Worm (Caenorhabditis elegans) whole organism, mixed stage, embryonic: ENCODE data around the gene nhr-14.

Source experiments
- M03D4.4 ChIP-seq: sonication (generic microtip); optimal IDR thresholded peaks from 2 replicates; lab custom pipeline; 2017; ENCODE audit warnings: mild to moderate bottlenecking, missing genetic modification characterization, missing compliant biosample characterization
- bed-3 ChIP-seq: fragments of 200-800 bp; sonication (Bioruptor generic); optimal IDR thresholded peaks from 3 replicates; lab custom pipeline; 2018; ENCODE audit warnings: mild to moderate bottlenecking, missing genetic modification characterization, moderate library complexity, missing compliant biosample characterization
- blmp-1 ChIP-seq: fragments of 150-350 bp; optimal IDR thresholded peaks from 2 replicates; lab custom pipeline; 2014; ENCODE audit warnings: missing biosample characterization, missing genetic modification characterization
- ceh-39 ChIP-seq: fragments of 150-350 bp; optimal IDR thresholded peaks from 2 replicates; lab custom pipeline; 2014; ENCODE audit warnings: missing biosample characterization, missing genetic modification characterization
- ceh-43 ChIP-seq: fragments of 200-800 bp; sonication (Bioruptor generic); optimal IDR thresholded peaks from 2 replicates; lab custom pipeline; 2018; ENCODE audit warnings: mild to moderate bottlenecking, missing genetic modification characterization, moderate library complexity, missing compliant biosample characterization
- ceh-83 ChIP-seq: fragments of 200-800 bp; sonication (Bioruptor generic); optimal IDR thresholded peaks from 2 replicates; lab custom pipeline; 2018; ENCODE audit warnings: mild to moderate bottlenecking, missing genetic modification characterization, missing compliant biosample characterization
- ces-1 ChIP-seq: fragments of 150-350 bp; optimal IDR thresholded peaks from 2 replicates; lab custom pipeline; 2014; ENCODE audit warnings: missing biosample characterization, missing genetic modification reagents, missing genetic modification characterization
- cnd-1 ChIP-seq: fragments of 200-800 bp; sonication (Bioruptor generic); optimal IDR thresholded peaks from 2 replicates; lab custom pipeline; 2018; ENCODE audit warnings: mild to moderate bottlenecking, missing genetic modification characterization, missing compliant biosample characterization
- drap-1 ChIP-seq: fragments of 200-800 bp; sonication (Bioruptor generic); optimal IDR thresholded peaks from 3 replicates; lab custom pipeline; 2018; ENCODE audit warnings: mild to moderate bottlenecking, missing genetic modification characterization, missing compliant biosample characterization
- elt-1 ChIP-seq: sonication (generic microtip); optimal IDR thresholded peaks from 2 replicates; lab custom pipeline; 2017; ENCODE audit warnings: missing genetic modification characterization, mild to moderate bottlenecking, missing compliant biosample characterization, antibody characterized with exemption, moderate library complexity, borderline replicate concordance; ENCODE audit not compliant: insufficient read depth
- elt-3 ChIP-seq: fragments of 150-350 bp; optimal IDR thresholded peaks from 2 replicates; lab custom pipeline; 2014; ENCODE audit warnings: missing biosample characterization, missing genetic modification characterization
- flh-1 ChIP-seq: fragments of 200-800 bp; sonication (Bioruptor generic); optimal IDR thresholded peaks from 2 replicates; lab custom pipeline; 2018; ENCODE audit warnings: mild to moderate bottlenecking, missing genetic modification characterization, moderate library complexity, missing compliant biosample characterization
- ham-2 ChIP-seq: fragments of 200-800 bp; sonication (Bioruptor generic); optimal IDR thresholded peaks from 2 replicates; lab custom pipeline; 2018; ENCODE audit warnings: mild to moderate bottlenecking, missing genetic modification characterization, missing compliant biosample characterization
- hlh-1 ChIP-seq: fragments of 150-350 bp; optimal IDR thresholded peaks from 2 replicates; lab custom pipeline; 2014; ENCODE audit warnings: missing biosample characterization, missing genetic modification reagents, missing genetic modification characterization
- lin-13 ChIP-seq: fragments of 150-350 bp; optimal IDR thresholded peaks from 2 replicates; lab custom pipeline; 2014; ENCODE audit warnings: missing biosample characterization, missing genetic modification characterization
- lin-32 ChIP-seq: fragments of 200-800 bp; sonication (Bioruptor generic); optimal IDR thresholded peaks from 2 replicates; lab custom pipeline; 2018; ENCODE audit warnings: mild to moderate bottlenecking, missing genetic modification characterization, missing compliant biosample characterization
- lsy-2 ChIP-seq: fragments of 150-350 bp; optimal IDR thresholded peaks from 2 replicates; lab custom pipeline; 2014; ENCODE audit warnings: missing biosample characterization, missing genetic modification characterization
- mab-5 ChIP-seq: fragments of 150-350 bp; optimal IDR thresholded peaks from 2 replicates; lab custom pipeline; 2014; ENCODE audit warnings: missing biosample characterization, missing genetic modification characterization
- mep-1 ChIP-seq: fragments of 150-350 bp; optimal IDR thresholded peaks from 2 replicates; lab custom pipeline; 2017; ENCODE audit warnings: missing biosample characterization, missing genetic modification reagents, missing genetic modification characterization, inconsistent platforms
- mls-2 ChIP-seq: sonication (generic microtip); optimal IDR thresholded peaks from 2 replicates; lab custom pipeline; 2016; ENCODE audit warnings: mild to moderate bottlenecking, missing genetic modification characterization, moderate library complexity, missing compliant biosample characterization
- nhr-12 ChIP-seq: fragments of 150-350 bp; optimal IDR thresholded peaks from 2 replicates; lab custom pipeline; 2014; ENCODE audit warnings: missing biosample characterization, missing genetic modification characterization
- nhr-2 ChIP-seq: fragments of 150-350 bp; optimal IDR thresholded peaks from 2 replicates; lab custom pipeline; 2014; ENCODE audit warnings: missing biosample characterization, missing genetic modification characterization
- nhr-237 ChIP-seq: fragments of 150-350 bp; optimal IDR thresholded peaks from 2 replicates; lab custom pipeline; 2014; ENCODE audit warnings: missing biosample characterization, missing genetic modification characterization
- nhr-28 ChIP-seq: fragments of 150-350 bp; optimal IDR thresholded peaks from 2 replicates; lab custom pipeline; 2014; ENCODE audit warnings: missing biosample characterization, missing genetic modification characterization
- nhr-76 ChIP-seq: sonication (generic microtip); optimal IDR thresholded peaks from 2 replicates; lab custom pipeline; 2017; ENCODE audit warnings: missing biosample characterization, missing genetic modification characterization
- snpc-4 ChIP-seq: fragments of 150-350 bp; optimal IDR thresholded peaks from 2 replicates; lab custom pipeline; 2014; ENCODE audit warnings: missing biosample characterization, missing genetic modification characterization
- tbx-8 ChIP-seq: fragments of 200-800 bp; sonication (Bioruptor generic); optimal IDR thresholded peaks from 2 replicates; lab custom pipeline; 2018; ENCODE audit warnings: mild to moderate bottlenecking, missing genetic modification characterization, moderate library complexity, missing compliant biosample characterization
- unc-120 ChIP-seq: sonication (generic microtip); optimal IDR thresholded peaks from 2 replicates; lab custom pipeline; 2017; ENCODE audit warnings: missing genetic modification characterization, missing compliant biosample characterization; ENCODE audit not compliant: poor library complexity, severe bottlenecking
- unc-39 ChIP-seq: fragments of 150-350 bp; optimal IDR thresholded peaks from 2 replicates; lab custom pipeline; 2014; ENCODE audit warnings: missing biosample characterization, missing genetic modification characterization
- unc-62 ChIP-seq: fragments of 150-350 bp; optimal IDR thresholded peaks from 2 replicates; lab custom pipeline; 2014; ENCODE audit warnings: missing biosample characterization, missing genetic modification reagents, missing genetic modification characterization
- zip-8 ChIP-seq: fragments of 150-350 bp; optimal IDR thresholded peaks from 2 replicates; lab custom pipeline; 2014; ENCODE audit warnings: missing biosample characterization, missing genetic modification characterization
- ztf-11 ChIP-seq: fragments of 150-350 bp; optimal IDR thresholded peaks from 2 replicates; lab custom pipeline; 2014; ENCODE audit warnings: missing biosample characterization, missing genetic modification characterization

Gene nhr-14

DNA sequence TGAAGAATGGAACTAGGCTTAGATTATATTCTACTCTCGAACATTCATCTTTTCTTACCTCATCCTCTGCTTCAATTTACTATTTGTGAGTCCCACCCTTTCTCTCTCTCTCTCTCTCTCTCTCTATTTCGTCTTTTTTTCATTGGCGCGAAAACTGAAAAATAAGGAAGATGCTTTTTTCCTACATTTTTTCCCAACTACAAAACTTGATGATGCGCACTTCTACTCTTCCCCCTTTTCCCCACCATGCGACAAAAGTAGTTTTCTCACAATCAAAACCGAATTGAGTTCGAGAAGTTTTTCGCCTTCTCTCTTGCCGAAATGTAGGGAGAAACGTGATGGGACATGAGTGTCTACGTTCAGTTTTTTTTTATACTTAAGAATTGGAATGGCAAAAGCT lies 13.9 kb upstream of the nhr-14 start:
- TF ChIP-seq ces-1 = peak; percentile 29
- no peak for TF ChIP-seq ceh-83 (GFP tag; lab: Kevin White, UChicago)

DNA sequence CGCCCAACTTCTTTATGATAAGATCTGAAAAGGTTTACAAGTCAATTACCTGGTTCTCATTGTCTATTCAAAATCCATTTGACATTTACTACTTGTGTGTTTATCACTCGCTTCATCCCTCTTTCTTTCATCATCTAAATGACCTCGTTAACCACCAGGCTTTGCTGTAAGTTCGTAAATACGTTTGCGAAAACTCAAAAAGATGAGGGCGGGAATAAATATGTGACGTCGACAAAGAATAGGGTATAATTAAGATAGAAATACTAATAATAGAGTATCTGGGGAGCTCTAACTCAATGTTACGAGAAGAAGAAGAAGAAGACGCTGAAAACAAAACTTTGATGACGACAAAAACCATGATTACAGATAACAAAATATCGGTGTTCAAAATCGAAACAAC lies 13.4 kb upstream of the nhr-14 start:
- TF ChIP-seq cnd-1 (no peak), hlh-1 (tag; lab: Kevin White, UChicago) (no peak), flh-1 (no peak)

- TF ChIP-seq ham-2 (GFP tag; lab: Kevin White, UChicago) = no peak
- TF ChIP-seq cnd-1 = no peak
- TF ChIP-seq bed-3 (GFP tag; lab: Kevin White, UChicago) = no peak
- TF ChIP-seq mep-1 (tag; lab: Kevin White, UChicago) = no peak
- TF ChIP-seq mab-5 (tag; lab: Kevin White, UChicago) = no peak
- TF ChIP-seq lin-32 (GFP tag; lab: Kevin White, UChicago) = no peak
- no peak for TF ChIP-seq nhr-12 (tag; lab: Kevin White, UChicago)
- no peak for TF ChIP-seq nhr-2
- TF ChIP-seq blmp-1 (tag; lab: Kevin White, UChicago) = no peak
- TF ChIP-seq nhr-76 (tag; lab: Kevin White, UChicago) = no peak
- TF ChIP-seq, all 35 proteins: peak for 0
Measured at ce11 chrX:8485392-8485791, 9.4 kb upstream of the nhr-14 start.

DNA sequence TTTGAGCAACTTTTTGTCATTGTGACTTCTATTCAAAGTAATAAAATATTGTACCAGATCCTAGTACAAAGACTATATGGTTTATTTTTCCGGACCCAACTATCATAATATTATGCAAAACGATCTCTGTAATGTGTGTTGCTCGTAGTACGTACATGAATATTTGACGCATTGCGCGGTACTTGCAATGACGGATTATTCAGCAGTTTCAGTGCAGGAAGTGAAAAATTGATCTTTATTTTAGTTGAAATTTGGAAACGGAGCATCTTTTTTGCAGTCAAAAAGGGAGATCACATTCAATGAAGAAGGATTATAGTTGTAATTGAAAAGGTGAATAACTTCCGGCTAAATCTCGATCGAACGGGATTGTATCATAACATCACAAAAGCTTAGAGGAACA lies 8.0 kb upstream of the nhr-14 start:
- TF ChIP-seq zip-8 (tag; lab: Kevin White, UChicago) (no peak), unc-39 (no peak), unc-62 (GFP tag; lab: Kevin White, UChicago) (no peak), nhr-28 (tag; lab: Kevin White, UChicago) (no peak), blmp-1 (tag; lab: Kevin White, UChicago) (no peak), lin-13 (tag; lab: Kevin White, UChicago) (no peak), ztf-11 (tag; lab: Kevin White, UChicago) (no peak), ceh-39 (no peak)

ce11 chrX:8481716-8482115 lies 5.7 kb upstream of the nhr-14 start:
- no peak for TF ChIP-seq ceh-83 (GFP tag; lab: Kevin White, UChicago)
- no peak for TF ChIP-seq ces-1
- TF ChIP-seq mls-2 (tag; lab: Kevin White, UChicago) = no peak
- no peak for TF ChIP-seq ceh-39
- TF ChIP-seq unc-39 = no peak
- no peak for TF ChIP-seq flh-1
- TF ChIP-seq blmp-1 (tag; lab: Kevin White, UChicago) = no peak
- no peak for TF ChIP-seq nhr-237 (tag; lab: Kevin White, UChicago)

DNA sequence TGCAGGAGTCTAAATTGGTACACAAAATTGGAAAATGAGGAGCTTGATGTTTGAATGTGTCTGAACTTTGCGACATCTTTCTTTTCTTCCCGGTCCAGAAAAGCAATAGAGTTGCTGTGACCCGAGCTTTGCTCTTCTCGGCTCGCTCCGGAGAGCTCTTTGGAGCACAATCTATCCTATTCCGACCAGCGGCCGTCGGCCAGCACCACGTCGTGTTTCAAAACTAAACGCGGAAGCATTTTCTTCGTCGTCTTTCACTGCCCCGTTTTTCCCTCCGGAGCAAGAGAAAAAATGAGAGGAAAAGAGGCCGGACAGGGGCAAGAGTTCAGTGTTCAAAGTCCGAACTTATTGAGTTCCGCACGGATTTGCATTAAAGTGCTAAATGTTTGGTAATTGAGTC lies 3.1 kb upstream of the nhr-14 start:
- TF ChIP-seq snpc-4 (tag; lab: Kevin White, UChicago) = no peak
- no peak for TF ChIP-seq bed-3 (GFP tag; lab: Kevin White, UChicago)
- TF ChIP-seq nhr-12 (tag; lab: Kevin White, UChicago) = no peak
- no peak for TF ChIP-seq lin-32 (GFP tag; lab: Kevin White, UChicago)
- TF ChIP-seq nhr-2 = no peak
- TF ChIP-seq tbx-8 (GFP tag; lab: Kevin White, UChicago) = no peak
- TF ChIP-seq, all 35 proteins: peak for 0

DNA sequence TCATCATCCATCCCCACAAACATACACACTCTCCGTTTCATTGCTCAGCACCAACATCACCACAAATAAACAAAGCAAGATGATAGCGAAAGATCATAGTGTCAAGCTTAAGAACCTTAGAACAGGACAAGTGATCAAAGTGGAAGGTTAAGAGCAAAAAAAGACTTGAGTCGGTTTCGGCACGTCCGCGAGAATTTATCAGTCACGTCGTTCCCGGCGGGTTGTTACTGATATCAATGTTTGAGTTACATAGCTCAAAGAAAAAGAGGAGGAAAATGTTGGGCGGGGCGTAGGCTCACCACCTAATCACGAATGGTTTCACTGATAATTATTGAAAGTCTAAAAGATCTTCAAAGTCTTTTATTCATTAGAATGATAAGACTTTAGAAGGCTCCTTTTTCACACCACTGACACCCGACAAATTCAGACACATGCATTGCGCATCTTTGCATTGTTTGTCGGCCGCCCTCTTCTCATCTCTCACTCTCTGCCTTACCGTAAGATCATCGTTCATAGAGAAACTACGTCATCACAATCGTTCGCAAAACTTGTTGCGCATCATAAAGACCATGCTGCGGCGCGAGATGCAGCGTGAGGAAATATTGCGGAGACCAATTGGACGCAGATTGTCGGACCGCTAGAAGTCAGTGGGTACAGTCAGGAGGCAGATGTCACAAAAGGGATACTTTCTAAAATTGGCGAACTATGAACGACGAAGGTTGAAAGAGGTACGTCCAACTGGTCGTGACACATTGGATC lies 1.2 kb upstream of the nhr-14 start:
- TF ChIP-seq zip-8 (tag; lab: Kevin White, UChicago) = no peak
- TF ChIP-seq M03D4.4 = no peak
- peak; percentile 16 for TF ChIP-seq unc-62 (GFP tag; lab: Kevin White, UChicago)
- TF ChIP-seq nhr-237 (tag; lab: Kevin White, UChicago) = peak; percentile 74
- no peak for TF ChIP-seq lin-13 (tag; lab: Kevin White, UChicago)
- no peak for TF ChIP-seq ceh-43 (GFP tag; lab: Kevin White, UChicago)
- TF ChIP-seq nhr-12 (tag; lab: Kevin White, UChicago) = no peak
- TF ChIP-seq nhr-76 (tag; lab: Kevin White, UChicago) = no peak
- no peak for TF ChIP-seq ceh-39
- TF ChIP-seq lsy-2 = peak; percentile 22
- TF ChIP-seq mls-2 (tag; lab: Kevin White, UChicago) = no peak
- TF ChIP-seq bed-3 (GFP tag; lab: Kevin White, UChicago) = no peak
- no peak for TF ChIP-seq drap-1 (GFP tag; lab: Kevin White, UChicago)
- TF ChIP-seq ztf-11 (tag; lab: Kevin White, UChicago) = no peak
- peak; percentile 70 for TF ChIP-seq blmp-1 (tag; lab: Kevin White, UChicago)
- TF ChIP-seq unc-120 (tag; lab: Kevin White, UChicago) = no peak
- peak; percentile 58 for TF ChIP-seq ham-2 (GFP tag; lab: Kevin White, UChicago)
- TF ChIP-seq elt-1 (tag; lab: Kevin White, UChicago) = no peak
- TF ChIP-seq elt-3 (tag; lab: Kevin White, UChicago) = peak; percentile 77
- no peak for TF ChIP-seq nhr-2
- no peak for TF ChIP-seq snpc-4 (tag; lab: Kevin White, UChicago)
